Fruit fly (Drosophila melanogaster): Measurements from ENCODE around the gene TwdlH.

TwdlH gene

dm6 chr3R:26654594-26654993 lies 21.1 kb downstream of the TwdlH start (continued):
- TF ChIP-seq peb (GFP tag; IDR thresholded peaks at IDR 0.05) = no peak
- no peak for TF ChIP-seq vnd (GFP tag; IDR thresholded peaks at IDR 0.05; ENCODE audit: partially characterized antibody)
- TF ChIP-seq CG1603 (tag; optimal IDR thresholded peaks at IDR 0.05) = no peak
- no peak for TF ChIP-seq tup (GFP tag; optimal IDR thresholded peaks at IDR 0.05)
- peak; percentile 66 for TF ChIP-seq CG30403 (GFP tag; optimal IDR thresholded peaks at IDR 0.05)
- no peak for TF ChIP-seq CG43689 (GFP tag; IDR thresholded peaks at IDR 0.05)
- no peak for TF ChIP-seq kni (GFP tag; optimal IDR thresholded peaks at IDR 0.05)
- peak; percentile 72 for TF ChIP-seq ttk (GFP tag; IDR thresholded peaks at IDR 0.05)
- no peak for TF ChIP-seq CG1832 (GFP tag; optimal IDR thresholded peaks at IDR 0.05)
- TF ChIP-seq CG13287 (GFP tag; IDR thresholded peaks at IDR 0.05; ENCODE audit: partially characterized antibody) = no peak
- TF ChIP-seq CG7786 (GFP tag; optimal IDR thresholded peaks at IDR 0.05) = peak; percentile 29
- no peak for TF ChIP-seq CG17829 (tag; optimal IDR thresholded peaks at IDR 0.05)
- no peak for TF ChIP-seq crc (GFP tag; optimal IDR thresholded peaks at IDR 0.05)
- no peak for TF ChIP-seq CG10462 (GFP tag; optimal IDR thresholded peaks at IDR 0.05)
- no peak for TF ChIP-seq Dad (GFP tag; optimal IDR thresholded peaks at IDR 0.05)
- no peak for TF ChIP-seq h (optimal IDR thresholded peaks at IDR 0.05)
- peak; percentile 70; the same call in 1 of the 2 replicates for TF ChIP-seq CG32532 (GFP tag; IDR thresholded peaks at IDR 0.05)
- TF ChIP-seq CG4730 (GFP tag; IDR thresholded peaks at IDR 0.05) = peak; percentile 41
- peak; percentile 17 for TF ChIP-seq CG17385 (GFP tag; optimal IDR thresholded peaks at IDR 0.05)
- TF ChIP-seq bsh (GFP tag; optimal IDR thresholded peaks at IDR 0.05) = no peak
- no peak for TF ChIP-seq knrl (GFP tag; IDR thresholded peaks at IDR 0.05; ENCODE audit: partially characterized antibody)
- peak; percentile 62; the same call in 1 of the 2 replicates for TF ChIP-seq Atf6 (GFP tag; IDR thresholded peaks at IDR 0.05)
- TF ChIP-seq mam (GFP tag; optimal IDR thresholded peaks at IDR 0.05) = peak; percentile 52
- peak; percentile 55 for TF ChIP-seq caup (GFP tag; optimal IDR thresholded peaks at IDR 0.05; ENCODE audit: severe bottlenecking)
- no peak for TF ChIP-seq B-H2 (GFP tag; optimal IDR thresholded peaks at IDR 0.05)
- TF ChIP-seq CG16863 (GFP tag; optimal IDR thresholded peaks at IDR 0.05) = no peak
- 0 out of 2 replicates have a peak, but pooled peaks have one; percentile 6 for TF ChIP-seq Lim3 (GFP tag; IDR thresholded peaks at IDR 0.05)
- no peak for TF ChIP-seq zen (tag; optimal IDR thresholded peaks at IDR 0.05)
- TF ChIP-seq pb (GFP tag; optimal IDR thresholded peaks at IDR 0.05) = no peak
- 0 out of 3 replicates have a peak, but pooled peaks have one; percentile 28 for TF ChIP-seq Dbx (GFP tag; IDR thresholded peaks at IDR 0.05)
- TF ChIP-seq CG16813 (GFP tag; IDR thresholded peaks at IDR 0.05; ENCODE audit: partially characterized antibody) = no peak
- no peak for TF ChIP-seq Lpt (GFP tag; optimal IDR thresholded peaks at IDR 0.05)
- no peak for TF ChIP-seq croc (GFP tag; conservative IDR thresholded peaks at IDR 0.05)
- TF ChIP-seq pan (optimal IDR thresholded peaks at IDR 0.05) = no peak
- peak in 1 of 2 experiments; percentile 79 for TF ChIP-seq pan (GFP tag; optimal IDR thresholded peaks at IDR 0.05 in 1 of 2, IDR thresholded peaks at IDR 0.05 in 1 of 2)
- peak; percentile 63 for TF ChIP-seq Oli (tag; optimal IDR thresholded peaks at IDR 0.05)
- no peak for TF ChIP-seq ap (GFP tag; IDR thresholded peaks at IDR 0.05)
- no peak for TF ChIP-seq CG33213 (GFP tag; optimal IDR thresholded peaks at IDR 0.05)
- TF ChIP-seq CG2116 (GFP tag; optimal IDR thresholded peaks at IDR 0.05) = no peak
- no peak for TF ChIP-seq CG7987 (GFP tag; optimal IDR thresholded peaks at IDR 0.05)
- no peak for TF ChIP-seq TFAM (GFP tag; optimal IDR thresholded peaks at IDR 0.05)
- TF ChIP-seq wek (GFP tag; optimal IDR thresholded peaks at IDR 0.05) = no peak
- no peak for TF ChIP-seq pros (GFP tag; optimal IDR thresholded peaks at IDR 0.05)
- no peak for TF ChIP-seq CG6254 (GFP tag; optimal IDR thresholded peaks at IDR 0.05)
- no peak for TF ChIP-seq pzg (GFP tag; optimal IDR thresholded peaks at IDR 0.05)
- no peak for TF ChIP-seq BEAF-32 (GFP tag; optimal IDR thresholded peaks at IDR 0.05)
- no peak for TF ChIP-seq sqz (GFP tag; optimal IDR thresholded peaks at IDR 0.05)
- TF ChIP-seq Myb (GFP tag; optimal IDR thresholded peaks at IDR 0.05) = peak; percentile 32
- no peak for TF ChIP-seq Sry-δ (GFP tag; optimal IDR thresholded peaks at IDR 0.05)
- TF ChIP-seq CG10209 (GFP tag; optimal IDR thresholded peaks at IDR 0.05) = peak; percentile 55
- TF ChIP-seq kay (GFP tag; optimal IDR thresholded peaks at IDR 0.05) = no peak

Data from whole organism, embryonic.